Worm (Caenorhabditis elegans) whole organism, late embryonic: ENCODE measurements around the gene ncx-2.

Source experiments
- K09A11.1 ChIP-seq: sonication (generic microtip); optimal IDR thresholded peaks from 2 replicates; lab custom pipeline; 2017; ENCODE audit warnings: antibody characterized with exemption, mild to moderate bottlenecking, missing genetic modification characterization, missing compliant biosample characterization; ENCODE audit not compliant: insufficient read depth
- ama-1 ChIP-seq: fragments of 150-350 bp; optimal IDR thresholded peaks from 2 replicates; lab custom pipeline; 2014
- fkh-6 ChIP-seq: sonication (generic microtip); optimal IDR thresholded peaks from 2 replicates; lab custom pipeline; 2016; ENCODE audit warnings: missing genetic modification characterization, missing compliant biosample characterization
- pat-9 ChIP-seq: fragments of 200-800 bp; sonication (Bioruptor generic); optimal IDR thresholded peaks from 2 replicates; lab custom pipeline; 2018; ENCODE audit warnings: mild to moderate bottlenecking, missing genetic modification characterization, moderate library complexity, missing compliant biosample characterization
- pha-4 ChIP-seq: fragments of 150-350 bp; optimal IDR thresholded peaks from 2 replicates; lab custom pipeline; 2018; ENCODE audit warnings: missing biosample characterization, missing genetic modification reagents, missing genetic modification characterization
- rnt-1 ChIP-seq: sonication (generic microtip); optimal IDR thresholded peaks from 2 replicates; lab custom pipeline; 2016; ENCODE audit warnings: missing genetic modification characterization, missing compliant biosample characterization
- ztf-16 ChIP-seq: sonication (generic microtip); optimal IDR thresholded peaks from 2 replicates; lab custom pipeline; 2017; ENCODE audit warnings: missing genetic modification characterization, missing compliant biosample characterization

DNA sequence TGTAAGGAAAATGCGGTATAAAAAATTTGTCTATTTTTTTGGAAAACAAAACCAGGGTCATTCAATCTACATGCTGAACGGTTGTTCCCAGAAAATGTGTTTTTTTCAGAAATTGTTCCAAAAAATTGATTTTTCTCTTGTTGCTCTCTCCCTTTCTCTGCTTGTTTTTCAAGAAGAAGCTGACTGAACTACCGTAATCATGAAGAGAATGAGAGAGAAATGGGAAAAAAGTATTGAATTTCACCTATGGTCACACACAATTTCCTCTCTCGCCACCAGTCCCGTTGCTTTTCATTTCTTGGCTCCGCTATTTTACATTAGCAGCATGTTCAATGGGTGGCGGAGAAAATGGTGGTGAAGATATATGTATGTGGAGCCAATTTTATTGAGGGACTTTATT is 19.3 kb downstream of the ncx-2 start:
- TF ChIP-seq fkh-6 (tag; lab: Kevin White, UChicago): no peak
- no peak for TF ChIP-seq pat-9 (tag; lab: Kevin White, UChicago)
- no peak for TF ChIP-seq K09A11.1 (tag; lab: Kevin White, UChicago)
- TF ChIP-seq pha-4 (tag; lab: Kevin White, UChicago): no peak
- no peak for TF ChIP-seq ama-1 (lab: Kevin White, UChicago)
- no peak for TF ChIP-seq ztf-16
- no peak for TF ChIP-seq rnt-1 (tag; lab: Kevin White, UChicago)
